Worm (Caenorhabditis elegans) whole organism, L3 larva: ENCODE measurements around the gene rps-13.

ENCODE experiments used
- ceh-82 ChIP-seq: fragments of 150-350 bp; optimal IDR thresholded peaks from 2 replicates; lab custom pipeline; 2014; ENCODE audit warnings: missing biosample characterization, missing genetic modification characterization
- egl-27 ChIP-seq: sonication (generic microtip); optimal IDR thresholded peaks from 4 replicates; lab custom pipeline; 2017; ENCODE audit warnings: missing biosample characterization, missing genetic modification reagents, missing genetic modification characterization
- elt-1 ChIP-seq: fragments of 150-350 bp; optimal IDR thresholded peaks from 2 replicates; lab custom pipeline; 2014; ENCODE audit warnings: missing biosample characterization, missing genetic modification characterization
- fkh-10 ChIP-seq: sonication (generic microtip); optimal IDR thresholded peaks from 2 replicates; lab custom pipeline; 2017; ENCODE audit warnings: missing biosample characterization, missing genetic modification reagents, missing genetic modification characterization
- fkh-2 ChIP-seq: fragments of 150-350 bp; optimal IDR thresholded peaks from 2 replicates; lab custom pipeline; 2014; ENCODE audit warnings: missing biosample characterization, missing genetic modification reagents, missing genetic modification characterization
- nhr-76 ChIP-seq: fragments of 150-350 bp; sonication (generic microtip); optimal IDR thresholded peaks from 5 replicates; lab custom pipeline; 2014; ENCODE audit warnings: missing biosample characterization, missing genetic modification characterization
- skn-1 ChIP-seq: fragments of 150-350 bp; optimal IDR thresholded peaks from 2 replicates; lab custom pipeline; 2014; ENCODE audit warnings: missing biosample characterization, missing genetic modification characterization

- TF ChIP-seq egl-27 (tag; lab: Kevin White, UChicago): no peak
- TF ChIP-seq nhr-76 (tag; lab: Kevin White, UChicago): no peak
- no peak for TF ChIP-seq elt-1 (tag; lab: Kevin White, UChicago)
- no peak for TF ChIP-seq fkh-2 (tag; lab: Kevin White, UChicago)
- TF ChIP-seq ceh-82: no peak
- TF ChIP-seq skn-1 (tag; lab: Kevin White, UChicago): no peak
- TF ChIP-seq fkh-10 (GFP tag; lab: Kevin White, UChicago): no peak
These were observed 5.7 kb upstream of the rps-13 start, which contains the start of gene C16A3.5 for ce11 chrIII:6380472-6380871.
